Worm (Caenorhabditis elegans): ENCODE measurements around the gene F54D8.6.
A peak's percentile ranks its signal among the peaks of the same experiment; 100 is the strongest.

Gene F54D8.6

ce11 chrIII:5078062-5078461 lies 24.7 kb upstream of the F54D8.6 start (continued):
- TF ChIP-seq hlh-17 (GFP tag; optimal IDR thresholded peaks at IDR 0.05; ENCODE audit: borderline replicate concordance) (no peak), egl-13 (tag; optimal IDR thresholded peaks at IDR 0.05) (no peak), lin-14 (GFP tag; optimal IDR thresholded peaks at IDR 0.05) (peak; percentile 94), jun-1 (tag; optimal IDR thresholded peaks at IDR 0.05) (peak; percentile 44), tlp-1 (tag; optimal IDR thresholded peaks at IDR 0.05) (no peak), sox-4 (tag; optimal IDR thresholded peaks at IDR 0.05) (no peak), mdl-1 (tag; optimal IDR thresholded peaks at IDR 0.05) (peak in 1 of 2 experiments; percentile 97), nhr-84 (tag; optimal IDR thresholded peaks at IDR 0.05) (no peak), isw-1 (GFP tag; IDR thresholded peaks at IDR 0.05) (no peak), skn-1 (tag; optimal IDR thresholded peaks at IDR 0.05) (peak; percentile 90), alr-1 (tag; optimal IDR thresholded peaks at IDR 0.05; ENCODE audit: borderline replicate concordance) (no peak), lin-39 (tag; optimal IDR thresholded peaks at IDR 0.05) (no peak), pax-3 (tag; optimal IDR thresholded peaks at IDR 0.05) (no peak), sup-37 (GFP tag; optimal IDR thresholded peaks at IDR 0.05) (no peak), unc-98 (GFP tag; IDR thresholded peaks at IDR 0.05) (no peak), nhr-11 (tag; optimal IDR thresholded peaks at IDR 0.05) (peak; percentile 32), ztf-4 (tag; optimal IDR thresholded peaks at IDR 0.05) (peak; percentile 25), fkh-10 (GFP tag; optimal IDR thresholded peaks at IDR 0.05) (no peak), nhr-77 (tag; optimal IDR thresholded peaks at IDR 0.05) (peak; percentile 45), zip-4 (GFP tag; optimal IDR thresholded peaks at IDR 0.05) (no peak), nhr-12 (tag; optimal IDR thresholded peaks at IDR 0.05) (no peak), rnt-1 (tag; optimal IDR thresholded peaks at IDR 0.05) (peak; percentile 60), nhr-28 (tag; optimal IDR thresholded peaks at IDR 0.05) (no peak), elt-3 (tag; optimal IDR thresholded peaks at IDR 0.05) (peak in 3 of 6 experiments; percentile 18 to 95 (median 72)), hlh-4 (tag; optimal IDR thresholded peaks at IDR 0.05) (no peak), hpl-2 (GFP tag; optimal IDR thresholded peaks at IDR 0.05) (no peak), efl-3 (GFP tag; optimal IDR thresholded peaks at IDR 0.05) (no peak), aha-1 (tag; optimal IDR thresholded peaks at IDR 0.05) (no peak), lir-3 (tag; optimal IDR thresholded peaks at IDR 0.05; ENCODE audit: poor library complexity) (no peak), nhr-19 (GFP tag; conservative IDR thresholded peaks at IDR 0.05) (peak; percentile 97)

- TF ChIP-seq lin-14 (GFP tag; optimal IDR thresholded peaks at IDR 0.05): peak; percentile 87
- no peak for TF ChIP-seq pag-3 (tag; optimal IDR thresholded peaks at IDR 0.05; ENCODE audit: borderline replicate concordance, insufficient read depth)
- TF ChIP-seq nhr-237 (tag; optimal IDR thresholded peaks at IDR 0.05): no peak
- peak in 1 of 2 experiments; percentile 51 for TF ChIP-seq mdl-1 (tag; optimal IDR thresholded peaks at IDR 0.05)
- peak; percentile 63 for TF ChIP-seq jun-1 (tag; optimal IDR thresholded peaks at IDR 0.05)
- TF ChIP-seq mef-2 (tag; optimal IDR thresholded peaks at IDR 0.05): no peak
- no peak for TF ChIP-seq egl-27 (tag; optimal IDR thresholded peaks at IDR 0.05)
- TF ChIP-seq lir-3 (tag; optimal IDR thresholded peaks at IDR 0.05; ENCODE audit: poor library complexity): peak; percentile 72
- peak; percentile 95 for TF ChIP-seq nhr-47 (tag; optimal IDR thresholded peaks at IDR 0.05)
- no peak for TF ChIP-seq nhr-11 (tag; optimal IDR thresholded peaks at IDR 0.05)
- TF ChIP-seq nhr-84 (tag; optimal IDR thresholded peaks at IDR 0.05): no peak
- TF ChIP-seq lsy-2 (tag; optimal IDR thresholded peaks at IDR 0.05): peak; percentile 50 to 74
- TF ChIP-seq ces-1 (GFP tag; optimal IDR thresholded peaks at IDR 0.05): no peak
- TF ChIP-seq fos-1 (tag; optimal IDR thresholded peaks at IDR 0.05): peak; percentile 64
- peak; percentile 82 for TF ChIP-seq ceh-8 (GFP tag; optimal IDR thresholded peaks at IDR 0.05)
- no peak for TF ChIP-seq pqm-1 (tag; optimal IDR thresholded peaks at IDR 0.05)
- TF ChIP-seq egl-13 (tag; optimal IDR thresholded peaks at IDR 0.05): peak; percentile 88
- no peak for TF ChIP-seq blmp-1 (tag; optimal IDR thresholded peaks at IDR 0.05)
- TF ChIP-seq nhr-28 (tag; optimal IDR thresholded peaks at IDR 0.05): no peak
- peak; percentile 57 for TF ChIP-seq lin-13 (GFP tag; optimal IDR thresholded peaks at IDR 0.05)
- TF ChIP-seq aly-2 (tag; optimal IDR thresholded peaks at IDR 0.05): peak; percentile 49
- no peak for TF ChIP-seq ets-5 (GFP tag; IDR thresholded peaks at IDR 0.05)
- TF ChIP-seq nhr-77 (tag; optimal IDR thresholded peaks at IDR 0.05): peak; percentile 53
- peak; percentile 58 for TF ChIP-seq C04F5.9 (tag; optimal IDR thresholded peaks at IDR 0.05)
- peak; percentile 44 for TF ChIP-seq skn-1 (tag; optimal IDR thresholded peaks at IDR 0.05)
- peak; percentile 65 for TF ChIP-seq isw-1 (GFP tag; IDR thresholded peaks at IDR 0.05)
- peak; percentile 83 for TF ChIP-seq irx-1 (tag; optimal IDR thresholded peaks at IDR 0.05)
- TF ChIP-seq mab-9 (GFP tag; IDR thresholded peaks at IDR 0.05): peak; percentile 78
- peak; percentile 91 for TF ChIP-seq rnt-1 (tag; optimal IDR thresholded peaks at IDR 0.05)
- TF ChIP-seq nhr-19 (GFP tag; conservative IDR thresholded peaks at IDR 0.05): peak; percentile 93
- no peak for TF ChIP-seq nhr-12 (tag; optimal IDR thresholded peaks at IDR 0.05)
Observed at ce11 chrIII:5080700-5081572, 21.8 kb upstream of the F54D8.6 start.

All from whole organism, L1 larva.